Fruit fly (Drosophila melanogaster): ENCODE results near the gene CG31370.
A peak's percentile ranks its signal among the peaks of the same experiment; 100 is the strongest.

CG31370 gene

dm6 chr3R:25320898-25321297, 18.6 kb downstream of the CG31370 start (continued):
- TF ChIP-seq pfk (GFP tag; optimal IDR thresholded peaks at IDR 0.05), result no peak
- TF ChIP-seq trem (tag; optimal IDR thresholded peaks at IDR 0.05), result no peak
- no peak for TF ChIP-seq CG4820 (GFP tag; optimal IDR thresholded peaks at IDR 0.05)
- TF ChIP-seq so (GFP tag; IDR thresholded peaks at IDR 0.05), result no peak
- no peak for TF ChIP-seq eve (GFP tag; optimal IDR thresholded peaks at IDR 0.05)
- no peak for TF ChIP-seq YL-1 (GFP tag; optimal IDR thresholded peaks at IDR 0.05)
- no peak for TF ChIP-seq CG7372 (GFP tag; IDR thresholded peaks at IDR 0.05)
- TF ChIP-seq CG2875 (GFP tag; optimal IDR thresholded peaks at IDR 0.05), result no peak
- TF ChIP-seq wek (GFP tag; optimal IDR thresholded peaks at IDR 0.05), result no peak
- TF ChIP-seq CG15479 (GFP tag; optimal IDR thresholded peaks at IDR 0.05), result no peak
- TF ChIP-seq H15 (GFP tag; IDR thresholded peaks at IDR 0.05), result no peak
- no peak for TF ChIP-seq Elba2 (GFP tag; optimal IDR thresholded peaks at IDR 0.05)
- peak; percentile 91 for TF ChIP-seq sd (tag; optimal IDR thresholded peaks at IDR 0.05)
- TF ChIP-seq CG11093 (GFP tag; IDR thresholded peaks at IDR 0.05), result no peak
- no peak for TF ChIP-seq CG7786 (GFP tag; optimal IDR thresholded peaks at IDR 0.05)
- TF ChIP-seq sob (GFP tag; IDR thresholded peaks at IDR 0.05), result no peak
- no peak for TF ChIP-seq BtbVII (GFP tag; optimal IDR thresholded peaks at IDR 0.05)
- no peak for TF ChIP-seq zen2 (GFP tag; IDR thresholded peaks at IDR 0.05; ENCODE audit: partially characterized antibody)
- peak in 1 of 2 experiments; percentile 1 for TF ChIP-seq Trl (optimal IDR thresholded peaks at IDR 0.05)
- no peak for TF ChIP-seq Trl (GFP tag; optimal IDR thresholded peaks at IDR 0.05)
- TF ChIP-seq CG10979 (tag; optimal IDR thresholded peaks at IDR 0.05), result no peak
- no peak for TF ChIP-seq zfh1 (GFP tag; IDR thresholded peaks at IDR 0.05)
- TF ChIP-seq Lim3 (GFP tag; IDR thresholded peaks at IDR 0.05), result 0 out of 2 replicates have a peak, but pooled peaks have one; percentile 26
- no peak for TF ChIP-seq tna (GFP tag; IDR thresholded peaks at IDR 0.05; ENCODE audit: partially characterized antibody)
- TF ChIP-seq CG12942 (GFP tag; optimal IDR thresholded peaks at IDR 0.05), result no peak
- no peak for TF ChIP-seq CG6765 (GFP tag; optimal IDR thresholded peaks at IDR 0.05)
- no peak for TF ChIP-seq NFAT (GFP tag; IDR thresholded peaks at IDR 0.05)
- no peak for TF ChIP-seq salm (tag; optimal IDR thresholded peaks at IDR 0.05)
- no peak for TF ChIP-seq CG18262 (tag; optimal IDR thresholded peaks at IDR 0.05)
- TF ChIP-seq Usf (GFP tag; optimal IDR thresholded peaks at IDR 0.05), result no peak
- TF ChIP-seq tin (GFP tag; optimal IDR thresholded peaks at IDR 0.05), result no peak
- no peak for TF ChIP-seq CG10366 (GFP tag; IDR thresholded peaks at IDR 0.05)
- no peak for TF ChIP-seq Ssrp (tag; optimal IDR thresholded peaks at IDR 0.05)
- TF ChIP-seq ERR (GFP tag; optimal IDR thresholded peaks at IDR 0.05), result no peak
- TF ChIP-seq pum (GFP tag; optimal IDR thresholded peaks at IDR 0.05), result no peak
- TF ChIP-seq mirr (GFP tag; optimal IDR thresholded peaks at IDR 0.05), result peak; percentile 36
- TF ChIP-seq CG17829 (tag; optimal IDR thresholded peaks at IDR 0.05), result no peak
- no peak for TF ChIP-seq MTF-1 (GFP tag; optimal IDR thresholded peaks at IDR 0.05; ENCODE audit: borderline replicate concordance)
- no peak for TF ChIP-seq sisA (GFP tag; IDR thresholded peaks at IDR 0.05)
- no peak for TF ChIP-seq Doc3 (GFP tag; IDR thresholded peaks at IDR 0.05; ENCODE audit: partially characterized antibody)
- peak; percentile 69 for TF ChIP-seq grn (GFP tag; optimal IDR thresholded peaks at IDR 0.05)
- no peak for TF ChIP-seq Atf-2 (GFP tag; optimal IDR thresholded peaks at IDR 0.05)
- no peak for TF ChIP-seq HLHmδ (GFP tag; optimal IDR thresholded peaks at IDR 0.05)
- no peak for TF ChIP-seq CG2199 (GFP tag; IDR thresholded peaks at IDR 0.05)
- no peak for TF ChIP-seq ham (GFP tag; IDR thresholded peaks at IDR 0.05)

Measured in whole organism, embryonic.